Worm (Caenorhabditis elegans) whole organism, young adult: ENCODE results near the gene Y57A10B.6.

Source experiments
- F22D6.2 ChIP-seq: sonication (generic microtip); optimal IDR thresholded peaks from 2 replicates; lab custom pipeline; 2016; ENCODE audit warnings: mild to moderate bottlenecking, missing genetic modification characterization, missing compliant biosample characterization
- F39B2.1 ChIP-seq: fragments of 200-800 bp; sonication (Bioruptor generic); IDR thresholded peaks from 2 replicates; pipeline ENCODE4 v1.3.6; 2022; ENCODE audit warnings: missing genetic modification reagents, missing genetic modification characterization, missing compliant biosample characterization
- hsf-1 ChIP-seq: fragments of 200-800 bp; sonication (Bioruptor generic); IDR thresholded peaks from 2 replicates; pipeline ENCODE4 v1.3.6; 2022; ENCODE audit warnings: missing genetic modification reagents, missing genetic modification characterization, missing compliant biosample characterization

- TF ChIP-seq F39B2.1 (GFP tag; lab: Robert Waterston, UW), result no peak
- no peak for TF ChIP-seq F22D6.2 (tag; lab: Kevin White, UChicago)
- no peak for TF ChIP-seq hsf-1 (GFP tag; lab: Robert Waterston, UW)
Observed at ce11 chrII:12387487-12387886, 2.4 kb upstream of the Y57A10B.6 start.
